Fruit fly (Drosophila melanogaster) whole organism, adult: ENCODE data around the gene Vps52.

ENCODE experiments used
- CG11617 ChIP-seq: fragments of 200-800 bp; sonication (Bioruptor generic); optimal IDR thresholded peaks from 2 replicates; lab custom pipeline; 2017; ENCODE audit warnings: mild to moderate bottlenecking, missing biosample characterization, missing genetic modification reagents, missing genetic modification characterization
- CG12768 ChIP-seq: fragments of 200-800 bp; sonication (Bioruptor generic); optimal IDR thresholded peaks from 2 replicates; lab custom pipeline; 2017; ENCODE audit warnings: missing biosample characterization, missing genetic modification characterization, mild to moderate bottlenecking, moderate library complexity, missing genetic modification reagents
- CG14711 ChIP-seq: fragments of 200-800 bp; sonication (Bioruptor generic); optimal IDR thresholded peaks from 2 replicates; lab custom pipeline; 2018; ENCODE audit warnings: missing biosample characterization, mild to moderate bottlenecking, missing genetic modification characterization, moderate library complexity
- CG1620 ChIP-seq: fragments of 200-800 bp; sonication (Bioruptor generic); optimal IDR thresholded peaks from 2 replicates; lab custom pipeline; 2016; ENCODE audit warnings: missing biosample characterization, missing genetic modification characterization
- CG33017 ChIP-seq: fragments of 200-800 bp; sonication (Bioruptor generic); optimal IDR thresholded peaks from 2 replicates; lab custom pipeline; 2018; ENCODE audit warnings: missing biosample characterization, mild to moderate bottlenecking, missing genetic modification characterization, moderate library complexity
- CG5204 ChIP-seq: fragments of 200-800 bp; sonication (Bioruptor generic); optimal IDR thresholded peaks from 2 replicates; lab custom pipeline; 2016; ENCODE audit warnings: missing biosample characterization, missing genetic modification characterization
- CG7045 ChIP-seq: fragments of 200-800 bp; sonication (Bioruptor generic); optimal IDR thresholded peaks from 2 replicates; lab custom pipeline; 2017; ENCODE audit warnings: missing biosample characterization, mild to moderate bottlenecking, missing genetic modification characterization
- CG7101 ChIP-seq: fragments of 200-800 bp; sonication (Bioruptor generic); optimal IDR thresholded peaks from 2 replicates; lab custom pipeline; 2018; ENCODE audit warnings: missing biosample characterization, mild to moderate bottlenecking, missing genetic modification characterization, moderate library complexity
- Clk ChIP-seq: fragments of 200-800 bp; sonication (Bioruptor generic); optimal IDR thresholded peaks from 2 replicates; lab custom pipeline; 2017; ENCODE audit warnings: missing biosample characterization, missing genetic modification characterization
- Crg-1 ChIP-seq: fragments of 200-800 bp; sonication (Bioruptor generic); optimal IDR thresholded peaks from 2 replicates; lab custom pipeline; 2016; ENCODE audit warnings: missing biosample characterization, missing genetic modification characterization
- Hr96 ChIP-seq: fragments of 200-800 bp; sonication (Bioruptor generic); optimal IDR thresholded peaks from 2 replicates; lab custom pipeline; 2016; ENCODE audit warnings: missing biosample characterization, missing genetic modification characterization
- Mnt ChIP-seq: fragments of 200-800 bp; sonication (Bioruptor generic); optimal IDR thresholded peaks from 2 replicates; lab custom pipeline; 2016; ENCODE audit warnings: missing biosample characterization, mild to moderate bottlenecking, missing genetic modification characterization
- bab1 ChIP-seq: fragments of 200-800 bp; sonication (Bioruptor generic); optimal IDR thresholded peaks from 3 replicates; lab custom pipeline; 2019; ENCODE audit warnings: missing biosample characterization, mild to moderate bottlenecking, missing genetic modification characterization, moderate library complexity
- cic ChIP-seq: fragments of 200-800 bp; sonication (Bioruptor generic); optimal IDR thresholded peaks from 2 replicates; lab custom pipeline; 2017; ENCODE audit warnings: missing biosample characterization, mild to moderate bottlenecking, missing genetic modification characterization, moderate library complexity
- cnc ChIP-seq, 2 experiments: fragments of >200 bp; optimal IDR thresholded peaks; 2 replicates each; lab custom pipeline; 2017
- kay ChIP-seq: fragments of 200-800 bp; sonication (Bioruptor generic); peaks from one replicate; lab custom pipeline; 2016; ENCODE audit warnings: missing biosample characterization, missing genetic modification characterization, borderline replicate concordance
- ovo ChIP-seq: fragments of 200-800 bp; sonication (Bioruptor generic); optimal IDR thresholded peaks from 2 replicates; lab custom pipeline; 2016; ENCODE audit warnings: missing biosample characterization, missing genetic modification characterization
- pad ChIP-seq: fragments of 200-800 bp; sonication (Bioruptor generic); optimal IDR thresholded peaks from 3 replicates; lab custom pipeline; 2017; ENCODE audit warnings: missing biosample characterization, missing genetic modification characterization, mild to moderate bottlenecking, moderate library complexity, missing genetic modification reagents
- tj ChIP-seq: fragments of 200-800 bp; sonication (Bioruptor generic); optimal IDR thresholded peaks from 3 replicates; lab custom pipeline; 2017; ENCODE audit warnings: missing biosample characterization, mild to moderate bottlenecking, missing genetic modification characterization, moderate library complexity
- toe ChIP-seq: fragments of 200-800 bp; sonication (Bioruptor generic); optimal IDR thresholded peaks from 2 replicates; lab custom pipeline; 2016; ENCODE audit warnings: missing biosample characterization, missing genetic modification characterization

Vps52 gene

dm6 chr2L:5496468-5497093 lies 27.1 kb downstream of the Vps52 start:
- TF ChIP-seq CG7101 (tag; lab: Kevin White, UChicago) (no peak), Crg-1 (no peak), cnc (optimal IDR thresholded peaks at IDR 0.05; lab: Kevin White, UChicago) (no peak), CG7045 (GFP tag; lab: Kevin White, UChicago) (no peak), CG11617 (no peak), CG14711 (tag; lab: Kevin White, UChicago) (no peak), Mnt (GFP tag; lab: Kevin White, UChicago) (no peak), ovo (GFP tag; lab: Kevin White, UChicago) (no peak), CG33017 (tag; lab: Kevin White, UChicago) (no peak), cic (GFP tag; lab: Kevin White, UChicago) (no peak), bab1 (no peak), CG5204 (no peak)

- no peak for TF ChIP-seq CG14711 (tag; lab: Kevin White, UChicago)
- peak; percentile 18 for TF ChIP-seq CG5204
Observed at dm6 chr2L:5494808-5495356, 28.8 kb downstream of the Vps52 start.

dm6 chr2L:5493907-5494404 lies 29.7 kb downstream of the Vps52 start:
- TF ChIP-seq CG14711 (tag; lab: Kevin White, UChicago) = no peak
- no peak for TF ChIP-seq Crg-1
- TF ChIP-seq bab1 = no peak
- no peak for TF ChIP-seq Mnt (GFP tag; lab: Kevin White, UChicago)
- TF ChIP-seq Hr96 (GFP tag; lab: Kevin White, UChicago) = no peak
- no peak for TF ChIP-seq cnc (optimal IDR thresholded peaks at IDR 0.05; lab: Kevin White, UChicago)
- TF ChIP-seq CG11617 = no peak
- no peak for TF ChIP-seq tj (GFP tag; lab: Kevin White, UChicago)
- no peak for TF ChIP-seq pad (GFP tag; lab: Kevin White, UChicago)
- TF ChIP-seq CG12768 (GFP tag; lab: Kevin White, UChicago) = no peak
- TF ChIP-seq CG33017 (tag; lab: Kevin White, UChicago) = no peak
- no peak for TF ChIP-seq kay
- TF ChIP-seq CG5204 = no peak
- TF ChIP-seq CG7045 (GFP tag; lab: Kevin White, UChicago) = no peak
- TF ChIP-seq cic (GFP tag; lab: Kevin White, UChicago) = no peak

dm6 chr2L:5492924-5493323 lies 30.8 kb downstream of the Vps52 start:
- TF ChIP-seq kay (no peak), toe (GFP tag; lab: Kevin White, UChicago) (no peak), CG11617 (no peak), ovo (GFP tag; lab: Kevin White, UChicago) (no peak), cnc (optimal IDR thresholded peaks at IDR 0.05; lab: Kevin White, UChicago) (no peak), Crg-1 (no peak), CG1620 (GFP tag; lab: Kevin White, UChicago) (no peak), CG7101 (tag; lab: Kevin White, UChicago) (no peak), Mnt (GFP tag; lab: Kevin White, UChicago) (no peak), CG7045 (GFP tag; lab: Kevin White, UChicago) (no peak), pad (GFP tag; lab: Kevin White, UChicago) (no peak), CG33017 (tag; lab: Kevin White, UChicago) (no peak), CG14711 (tag; lab: Kevin White, UChicago) (no peak), cic (GFP tag; lab: Kevin White, UChicago) (no peak), Clk (no peak), bab1 (no peak), Hr96 (GFP tag; lab: Kevin White, UChicago) (no peak), tj (GFP tag; lab: Kevin White, UChicago) (no peak), CG5204 (no peak)

DNA sequence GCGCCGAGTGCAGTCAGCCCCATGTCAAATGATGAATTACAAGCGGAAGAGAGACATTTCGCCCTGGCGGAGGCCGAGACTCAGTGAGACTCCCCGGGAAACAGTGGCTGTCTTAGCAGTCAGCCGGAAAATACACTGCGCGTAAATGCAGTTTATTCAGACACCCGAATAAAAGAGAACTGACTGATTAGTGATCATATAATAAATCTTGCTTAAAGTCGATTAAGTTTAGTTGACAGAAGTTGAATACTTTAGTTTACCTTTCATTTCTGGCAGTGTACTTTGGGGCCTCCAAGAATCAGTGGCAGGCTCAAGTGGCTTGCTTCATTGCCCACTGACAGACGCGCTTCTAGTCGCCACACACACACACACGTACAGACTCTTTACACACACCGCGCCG lies 32.5 kb downstream of the Vps52 start:
- TF ChIP-seq toe (GFP tag; lab: Kevin White, UChicago) (no peak), Clk (no peak), CG11617 (no peak), CG33017 (tag; lab: Kevin White, UChicago) (no peak), pad (GFP tag; lab: Kevin White, UChicago) (no peak), cnc (optimal IDR thresholded peaks at IDR 0.05; lab: Kevin White, UChicago) (no peak), tj (GFP tag; lab: Kevin White, UChicago) (no peak), cic (GFP tag; lab: Kevin White, UChicago) (no peak), Crg-1 (no peak), CG12768 (GFP tag; lab: Kevin White, UChicago) (no peak), Mnt (GFP tag; lab: Kevin White, UChicago) (no peak), CG5204 (no peak), Hr96 (GFP tag; lab: Kevin White, UChicago) (no peak), CG14711 (tag; lab: Kevin White, UChicago) (no peak), bab1 (no peak), kay (no peak), CG7045 (GFP tag; lab: Kevin White, UChicago) (no peak)

dm6 chr2L:5489757-5490359 lies 33.8 kb downstream of the Vps52 start:
- TF ChIP-seq ovo (GFP tag; lab: Kevin White, UChicago) = no peak
- no peak for TF ChIP-seq pad (GFP tag; lab: Kevin White, UChicago)
- no peak for TF ChIP-seq CG1620 (GFP tag; lab: Kevin White, UChicago)
- no peak for TF ChIP-seq Crg-1
- no peak for TF ChIP-seq CG33017 (tag; lab: Kevin White, UChicago)
- TF ChIP-seq kay = no peak
- no peak for TF ChIP-seq Hr96 (GFP tag; lab: Kevin White, UChicago)
- TF ChIP-seq CG5204 = no peak
- no peak for TF ChIP-seq CG7101 (tag; lab: Kevin White, UChicago)
- TF ChIP-seq Clk = no peak
- TF ChIP-seq bab1 = no peak
- no peak for TF ChIP-seq CG14711 (tag; lab: Kevin White, UChicago)
- TF ChIP-seq CG7045 (GFP tag; lab: Kevin White, UChicago) = no peak
- TF ChIP-seq Mnt (GFP tag; lab: Kevin White, UChicago) = no peak
- TF ChIP-seq cnc (optimal IDR thresholded peaks at IDR 0.05; lab: Kevin White, UChicago) = no peak
- TF ChIP-seq CG12768 (GFP tag; lab: Kevin White, UChicago) = no peak
- no peak for TF ChIP-seq CG11617
- no peak for TF ChIP-seq cic (GFP tag; lab: Kevin White, UChicago)
